Fruit fly (Drosophila melanogaster): ENCODE measurements around the gene CG12680.

DNA sequence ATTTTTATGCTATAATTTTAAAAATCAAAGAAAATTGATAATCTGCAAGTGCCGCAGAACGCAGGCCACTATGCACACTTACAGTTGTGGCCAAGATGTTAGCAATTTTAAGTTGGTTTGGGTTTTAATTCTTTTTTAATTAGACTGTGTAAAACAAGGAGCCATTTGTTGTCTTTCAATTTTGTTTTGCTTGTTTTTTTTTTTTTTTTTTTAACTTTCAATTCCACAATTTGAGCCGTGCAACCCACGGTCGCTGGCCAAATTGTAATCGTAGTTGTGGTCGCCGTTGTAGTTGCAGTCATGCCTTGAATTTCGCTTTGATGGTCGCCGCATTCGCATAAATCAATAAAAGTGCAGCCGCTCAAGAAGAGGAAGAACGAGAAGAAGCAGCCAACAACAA, 11.9 kb upstream of the CG12680 start:
- TF ChIP-seq CG13204 (GFP tag; optimal IDR thresholded peaks at IDR 0.05) (no peak), CG34367 (tag; optimal IDR thresholded peaks at IDR 0.05) (no peak), fd96Ca (GFP tag; IDR thresholded peaks at IDR 0.05) (peak; percentile 51; the same call in 1 of the 3 replicates), CG10348 (GFP tag; IDR thresholded peaks at IDR 0.05) (no peak)
